Worm (Caenorhabditis elegans): ENCODE data around the gene BE10.1.

DNA sequence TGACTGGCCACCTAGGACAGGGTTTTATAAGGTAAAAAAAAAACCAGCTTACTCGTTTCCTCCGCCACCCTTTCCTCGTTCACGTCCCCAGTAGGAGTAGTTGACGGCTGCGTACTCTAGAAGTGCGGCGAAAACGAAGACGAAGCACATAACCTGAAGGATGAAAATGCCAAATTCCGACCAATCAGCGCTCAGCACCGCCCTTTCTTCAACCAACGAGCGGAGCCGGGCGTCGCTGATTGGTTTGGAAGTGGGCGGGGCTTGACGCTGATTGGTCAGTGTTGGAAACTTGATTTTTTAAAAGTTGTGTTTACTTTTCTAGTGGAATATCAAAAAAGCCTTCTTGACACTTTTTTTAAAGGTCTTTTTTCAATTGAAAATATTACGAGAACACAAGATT lies 15.6 kb downstream of the BE10.1 start:
- no peak for TF ChIP-seq ceh-82 (tag; optimal IDR thresholded peaks at IDR 0.05)
- TF ChIP-seq ZK546.5 (tag; optimal IDR thresholded peaks at IDR 0.05): no peak
- TF ChIP-seq zag-1 (tag; optimal IDR thresholded peaks at IDR 0.05): no peak
- no peak for TF ChIP-seq lsy-2 (tag; optimal IDR thresholded peaks at IDR 0.05)
- no peak for TF ChIP-seq ceh-32 (tag; optimal IDR thresholded peaks at IDR 0.05; ENCODE audit: poor library complexity)
- no peak for TF ChIP-seq ama-1 (optimal IDR thresholded peaks at IDR 0.05)
- TF ChIP-seq pqm-1 (tag; optimal IDR thresholded peaks at IDR 0.05): no peak
- no peak for TF ChIP-seq R02D3.7 (tag; optimal IDR thresholded peaks at IDR 0.05)
- no peak for TF ChIP-seq skn-1 (tag; optimal IDR thresholded peaks at IDR 0.05)

Measured in whole organism, L4 larva.